Worm (Caenorhabditis elegans): ENCODE results near the gene nos-2.

The nos-2 gene

ce11 chrII:7093339-7093821, 28.0 kb downstream of the nos-2 start, which contains the start of gene T02G5.3:
Gene T02G5.3 (plus strand): TSS chrII:7093389.
- no peak for TF ChIP-seq med-1 (GFP tag; optimal IDR thresholded peaks at IDR 0.05; ENCODE audit: insufficient read depth)
- TF ChIP-seq flt-1 (GFP tag; IDR thresholded peaks at IDR 0.05): 0 out of 2 replicates have a peak, but pooled peaks have one; percentile 40
- no peak for TF ChIP-seq tab-1 (GFP tag; IDR thresholded peaks at IDR 0.05)

ce11 chrII:7095970-7096369, 30.6 kb downstream of the nos-2 start:
- TF ChIP-seq med-1 (GFP tag; optimal IDR thresholded peaks at IDR 0.05; ENCODE audit: insufficient read depth) (no peak), T22C8.4 (GFP tag; IDR thresholded peaks at IDR 0.05) (no peak), flt-1 (GFP tag; IDR thresholded peaks at IDR 0.05) (no peak), cog-1 (tag; optimal IDR thresholded peaks at IDR 0.05) (no peak), ref-1 (GFP tag; conservative IDR thresholded peaks at IDR 0.05) (no peak), tab-1 (GFP tag; IDR thresholded peaks at IDR 0.05) (no peak), ztf-29 (GFP tag; IDR thresholded peaks at IDR 0.05) (no peak), klf-2 (GFP tag; conservative IDR thresholded peaks at IDR 0.05) (no peak), ztf-23 (GFP tag; IDR thresholded peaks at IDR 0.05) (no peak)

ce11 chrII:7098578-7098977, 33.2 kb downstream of the nos-2 start, which contains the start of gene mct-5:
Gene mct-5 (minus strand): TSS chrII:7098593.
- TF ChIP-seq med-1 (GFP tag; optimal IDR thresholded peaks at IDR 0.05; ENCODE audit: insufficient read depth) (no peak), ztf-29 (GFP tag; IDR thresholded peaks at IDR 0.05) (no peak), tab-1 (GFP tag; IDR thresholded peaks at IDR 0.05) (no peak), T22C8.4 (GFP tag; IDR thresholded peaks at IDR 0.05) (no peak), klf-2 (GFP tag; conservative IDR thresholded peaks at IDR 0.05) (no peak), ref-1 (GFP tag; conservative IDR thresholded peaks at IDR 0.05) (no peak), ztf-23 (GFP tag; IDR thresholded peaks at IDR 0.05) (no peak), flt-1 (GFP tag; IDR thresholded peaks at IDR 0.05) (no peak), cog-1 (tag; optimal IDR thresholded peaks at IDR 0.05) (no peak)

ce11 chrII:7099231-7099630, 33.8 kb downstream of the nos-2 start:
- TF ChIP-seq ztf-29 (GFP tag; IDR thresholded peaks at IDR 0.05): no peak
- no peak for TF ChIP-seq klf-2 (GFP tag; conservative IDR thresholded peaks at IDR 0.05)
- no peak for TF ChIP-seq flt-1 (GFP tag; IDR thresholded peaks at IDR 0.05)
- TF ChIP-seq ztf-23 (GFP tag; IDR thresholded peaks at IDR 0.05): no peak
- no peak for TF ChIP-seq cog-1 (tag; optimal IDR thresholded peaks at IDR 0.05)
- no peak for TF ChIP-seq med-1 (GFP tag; optimal IDR thresholded peaks at IDR 0.05; ENCODE audit: insufficient read depth)
- TF ChIP-seq T22C8.4 (GFP tag; IDR thresholded peaks at IDR 0.05): no peak
- no peak for TF ChIP-seq ref-1 (GFP tag; conservative IDR thresholded peaks at IDR 0.05)
- TF ChIP-seq tab-1 (GFP tag; IDR thresholded peaks at IDR 0.05): no peak

ce11 chrII:7100838-7101237, 35.4 kb downstream of the nos-2 start, which contains the start of gene mmaa-1:
Gene mmaa-1 (minus strand): TSS chrII:7101165.
- no peak for TF ChIP-seq klf-2 (GFP tag; conservative IDR thresholded peaks at IDR 0.05)
- no peak for TF ChIP-seq ztf-23 (GFP tag; IDR thresholded peaks at IDR 0.05)
- TF ChIP-seq med-1 (GFP tag; optimal IDR thresholded peaks at IDR 0.05; ENCODE audit: insufficient read depth): no peak
- TF ChIP-seq cog-1 (tag; optimal IDR thresholded peaks at IDR 0.05): no peak
- no peak for TF ChIP-seq T22C8.4 (GFP tag; IDR thresholded peaks at IDR 0.05)

- TF ChIP-seq ref-1 (GFP tag; conservative IDR thresholded peaks at IDR 0.05) (no peak), med-1 (GFP tag; optimal IDR thresholded peaks at IDR 0.05; ENCODE audit: insufficient read depth) (no peak), klf-2 (GFP tag; conservative IDR thresholded peaks at IDR 0.05) (no peak), ztf-29 (GFP tag; IDR thresholded peaks at IDR 0.05) (no peak), ztf-23 (GFP tag; IDR thresholded peaks at IDR 0.05) (no peak), T22C8.4 (GFP tag; IDR thresholded peaks at IDR 0.05) (no peak), tab-1 (GFP tag; IDR thresholded peaks at IDR 0.05) (no peak)
Measured at ce11 chrII:7102288-7102687, 36.9 kb downstream of the nos-2 start.

ce11 chrII:7103111-7103510, 37.7 kb downstream of the nos-2 start:
- no peak for TF ChIP-seq klf-2 (GFP tag; conservative IDR thresholded peaks at IDR 0.05)
- no peak for TF ChIP-seq tab-1 (GFP tag; IDR thresholded peaks at IDR 0.05)
- TF ChIP-seq flt-1 (GFP tag; IDR thresholded peaks at IDR 0.05): no peak
- no peak for TF ChIP-seq cog-1 (tag; optimal IDR thresholded peaks at IDR 0.05)
- no peak for TF ChIP-seq ztf-23 (GFP tag; IDR thresholded peaks at IDR 0.05)
- TF ChIP-seq T22C8.4 (GFP tag; IDR thresholded peaks at IDR 0.05): no peak
- TF ChIP-seq ztf-29 (GFP tag; IDR thresholded peaks at IDR 0.05): no peak
- no peak for TF ChIP-seq ref-1 (GFP tag; conservative IDR thresholded peaks at IDR 0.05)
- TF ChIP-seq med-1 (GFP tag; optimal IDR thresholded peaks at IDR 0.05; ENCODE audit: insufficient read depth): no peak

ce11 chrII:7104794-7105613, 39.6 kb downstream of the nos-2 start, which contains the start of the genes farl-11 and rpl-33:
Gene farl-11 (minus strand): TSS chrII:7105035.
Gene rpl-33 (plus strand): TSS chrII:7105563.
- TF ChIP-seq tab-1 (GFP tag; IDR thresholded peaks at IDR 0.05) (no peak), ztf-23 (GFP tag; IDR thresholded peaks at IDR 0.05) (peak; percentile 57; the same call in 1 of the 2 replicates), ztf-29 (GFP tag; IDR thresholded peaks at IDR 0.05) (no peak), klf-2 (GFP tag; conservative IDR thresholded peaks at IDR 0.05) (no peak), ref-1 (GFP tag; conservative IDR thresholded peaks at IDR 0.05) (no peak), cog-1 (tag; optimal IDR thresholded peaks at IDR 0.05) (no peak), med-1 (GFP tag; optimal IDR thresholded peaks at IDR 0.05; ENCODE audit: insufficient read depth) (no peak), flt-1 (GFP tag; IDR thresholded peaks at IDR 0.05) (0 out of 2 replicates have a peak, but pooled peaks have one; percentile 32), T22C8.4 (GFP tag; IDR thresholded peaks at IDR 0.05) (no peak)

ce11 chrII:7106313-7106712, 40.9 kb downstream of the nos-2 start:
- no peak for TF ChIP-seq ref-1 (GFP tag; conservative IDR thresholded peaks at IDR 0.05)
- no peak for TF ChIP-seq med-1 (GFP tag; optimal IDR thresholded peaks at IDR 0.05; ENCODE audit: insufficient read depth)
- TF ChIP-seq tab-1 (GFP tag; IDR thresholded peaks at IDR 0.05): no peak
- no peak for TF ChIP-seq cog-1 (tag; optimal IDR thresholded peaks at IDR 0.05)
- TF ChIP-seq ztf-29 (GFP tag; IDR thresholded peaks at IDR 0.05): no peak
- TF ChIP-seq klf-2 (GFP tag; conservative IDR thresholded peaks at IDR 0.05): no peak
- TF ChIP-seq T22C8.4 (GFP tag; IDR thresholded peaks at IDR 0.05): no peak
- TF ChIP-seq ztf-23 (GFP tag; IDR thresholded peaks at IDR 0.05): no peak
- no peak for TF ChIP-seq flt-1 (GFP tag; IDR thresholded peaks at IDR 0.05)
